Worm (Caenorhabditis elegans) whole organism, midembryonic: Measurements from ENCODE around the gene nceh-1.
A peak's percentile ranks its signal among the peaks of the same experiment; 100 is the strongest.

Experiments
- T22C8.4 ChIP-seq: fragments of 200-800 bp; sonication (Bioruptor generic); IDR thresholded peaks from 2 replicates; pipeline ENCODE4 v1.3.6; 2022; ENCODE audit warnings: missing genetic modification characterization, missing compliant biosample characterization
- cog-1 ChIP-seq: sonication (generic microtip); optimal IDR thresholded peaks from 2 replicates; lab custom pipeline; 2016; ENCODE audit warnings: missing genetic modification characterization, missing compliant biosample characterization
- flt-1 ChIP-seq: fragments of 200-800 bp; sonication (Bioruptor generic); IDR thresholded peaks from 2 replicates; pipeline ENCODE4 v1.3.6; 2022; ENCODE audit warnings: missing genetic modification characterization, missing compliant biosample characterization
- klf-2 ChIP-seq: fragments of 200-800 bp; sonication (Bioruptor generic); conservative IDR thresholded peaks from 2 replicates; pipeline ENCODE4 v1.3.6; 2022; ENCODE audit warnings: missing genetic modification reagents, missing genetic modification characterization, missing compliant biosample characterization
- med-1 ChIP-seq: sonication (generic microtip); optimal IDR thresholded peaks from 2 replicates; lab custom pipeline; 2017; ENCODE audit warnings: missing genetic modification characterization, mild to moderate bottlenecking, missing compliant biosample characterization, antibody characterized with exemption, missing genetic modification reagents; ENCODE audit not compliant: insufficient read depth
- ref-1 ChIP-seq: fragments of 200-800 bp; sonication (Bioruptor generic); conservative IDR thresholded peaks from 2 replicates; pipeline ENCODE4 v1.3.6; 2022; ENCODE audit warnings: missing genetic modification reagents, missing genetic modification characterization, missing compliant biosample characterization
- tab-1 ChIP-seq: fragments of 200-800 bp; sonication (Bioruptor generic); IDR thresholded peaks from 2 replicates; pipeline ENCODE4 v1.3.6; 2022; ENCODE audit warnings: missing genetic modification characterization, missing compliant biosample characterization
- ztf-23 ChIP-seq: fragments of 200-800 bp; sonication (Bioruptor generic); IDR thresholded peaks from 2 replicates; pipeline ENCODE4 v1.3.6; 2022; ENCODE audit warnings: missing genetic modification reagents, missing genetic modification characterization, missing compliant biosample characterization
- ztf-29 ChIP-seq: fragments of 200-800 bp; sonication (Bioruptor generic); IDR thresholded peaks from 2 replicates; pipeline ENCODE4 v1.3.6; 2022; ENCODE audit warnings: missing genetic modification reagents, missing genetic modification characterization, missing compliant biosample characterization

nceh-1 gene

DNA sequence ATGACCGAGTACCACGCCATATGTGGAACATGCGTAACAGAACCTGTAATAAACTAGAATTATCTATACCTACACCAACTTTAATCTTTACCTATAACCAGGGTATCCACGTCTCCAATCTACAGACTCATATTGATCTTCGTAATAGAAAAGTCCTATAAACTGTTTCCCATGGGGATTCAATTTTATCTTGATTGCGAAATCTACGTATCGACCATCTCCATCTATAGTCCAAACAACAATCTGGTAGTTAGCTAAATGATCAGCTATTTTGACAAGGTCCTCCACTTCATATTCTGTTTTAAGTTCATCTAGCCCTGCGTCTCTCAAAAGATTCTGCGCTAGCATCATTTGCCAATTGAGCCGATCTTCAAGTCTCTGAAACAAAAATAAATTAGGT, 52.4 kb downstream of the nceh-1 start:
- no peak for TF ChIP-seq cog-1 (tag; lab: Kevin White, UChicago)
- no peak for TF ChIP-seq ztf-29 (GFP tag; lab: Robert Waterston, UW)
- no peak for TF ChIP-seq ref-1 (GFP tag; lab: Robert Waterston, UW)
- TF ChIP-seq T22C8.4 (GFP tag; lab: Robert Waterston, UW) = no peak
- no peak for TF ChIP-seq ztf-23 (GFP tag; lab: Robert Waterston, UW)
- no peak for TF ChIP-seq med-1
- TF ChIP-seq klf-2 (GFP tag; lab: Robert Waterston, UW) = no peak
- TF ChIP-seq tab-1 (GFP tag; lab: Robert Waterston, UW) = no peak
- TF ChIP-seq flt-1 = no peak

DNA sequence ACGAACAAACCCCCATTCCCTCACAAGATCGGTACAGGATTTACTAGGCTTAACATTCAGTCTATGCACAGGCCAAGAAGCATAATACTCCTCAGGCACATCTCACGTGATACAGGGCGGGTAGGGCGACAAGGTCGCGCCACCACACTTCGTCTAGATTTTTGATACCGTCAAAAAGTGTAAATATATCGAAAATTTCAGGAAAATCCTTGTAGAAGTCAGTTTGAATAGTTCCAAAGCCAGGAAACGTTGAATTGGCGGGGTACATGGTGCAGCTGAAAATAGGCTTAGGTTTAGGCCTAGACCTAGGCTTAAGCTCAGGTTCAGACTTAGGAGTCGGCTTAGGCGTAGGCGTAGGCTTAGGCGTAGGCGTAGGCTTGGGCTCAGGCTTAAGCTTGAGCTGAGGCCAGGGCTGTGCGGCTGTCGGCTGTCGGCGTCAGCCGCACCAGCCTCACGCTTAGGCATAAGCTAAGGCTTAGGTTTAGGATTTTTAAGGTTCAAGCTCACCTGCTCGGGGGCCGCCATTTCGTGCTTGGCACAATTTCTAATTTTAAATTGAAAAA, 53.2 kb downstream of the nceh-1 start:
- TF ChIP-seq med-1 (no peak), tab-1 (GFP tag; lab: Robert Waterston, UW) (peak; percentile 70; the same call in 1 of the 2 replicates), ztf-23 (GFP tag; lab: Robert Waterston, UW) (no peak), flt-1 (no peak; the same call in 1 of the 2 replicates), ztf-29 (GFP tag; lab: Robert Waterston, UW) (peak; percentile 53; the same call in 1 of the 2 replicates)
